Fruit fly (Drosophila melanogaster) Kc167 (cell line): ENCODE measurements around the gene CG10194.

ENCODE experiments used
- Myc ChIP-seq: fragments of >200 bp; optimal IDR thresholded peaks from 2 replicates; lab custom pipeline; 2017; ENCODE audit warnings: missing external identifiers
- Sin3A ChIP-seq: fragments of >200 bp; optimal IDR thresholded peaks from 2 replicates; lab custom pipeline; 2018; ENCODE audit warnings: missing external identifiers
- ttk ChIP-seq: sonication (Bioruptor generic); optimal IDR thresholded peaks from 2 replicates; lab custom pipeline; 2017; ENCODE audit warnings: missing external identifiers

DNA sequence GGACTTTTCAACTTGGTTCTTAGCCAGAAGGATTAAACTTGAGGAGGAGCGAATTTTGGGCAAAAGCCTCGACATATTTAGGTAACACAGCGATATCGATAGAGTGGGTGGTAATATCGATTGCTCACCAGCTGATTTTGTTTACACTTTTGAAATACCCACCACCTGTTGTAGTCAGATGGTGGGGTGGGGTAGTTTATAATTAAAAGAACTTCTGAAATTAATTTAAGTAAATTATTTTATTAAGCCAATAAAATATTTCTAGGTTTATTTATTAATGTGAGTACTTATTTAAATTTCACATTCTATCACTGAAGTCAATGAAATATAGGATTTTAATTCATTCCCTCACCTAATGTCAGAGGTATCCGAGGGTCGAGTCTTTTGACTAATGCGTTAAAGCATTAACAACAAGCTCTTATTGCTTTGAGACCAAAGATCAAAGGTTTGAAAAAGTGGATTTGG is at the start of gene CG10194, which contains the start of gene CG18094:
- no peak for TF ChIP-seq Sin3A
- TF ChIP-seq ttk (lab: Kevin White, UChicago) = no peak
- no peak for TF ChIP-seq Myc (lab: Kevin White, UChicago)
